Fruit fly (Drosophila melanogaster) Kc167 (cell line): Measurements from ENCODE around the gene CG13243.

ENCODE experiments used
- Myc ChIP-seq: fragments of >200 bp; optimal IDR thresholded peaks from 2 replicates; lab custom pipeline; 2017; ENCODE audit warnings: missing external identifiers
- Sin3A ChIP-seq: fragments of >200 bp; optimal IDR thresholded peaks from 2 replicates; lab custom pipeline; 2018; ENCODE audit warnings: missing external identifiers
- h ChIP-seq: fragments of >200 bp; optimal IDR thresholded peaks from 3 replicates; lab custom pipeline; 2018; ENCODE audit warnings: missing external identifiers
- insv ChIP-seq: fragments of >200 bp; optimal IDR thresholded peaks from 3 replicates; lab custom pipeline; 2018; ENCODE audit warnings: missing external identifiers
- psq ChIP-seq: fragments of >200 bp; optimal IDR thresholded peaks from 2 replicates; lab custom pipeline; 2017; ENCODE audit warnings: missing external identifiers
- ttk ChIP-seq: sonication (Bioruptor generic); optimal IDR thresholded peaks from 2 replicates; lab custom pipeline; 2017; ENCODE audit warnings: missing external identifiers

Gene CG13243

DNA sequence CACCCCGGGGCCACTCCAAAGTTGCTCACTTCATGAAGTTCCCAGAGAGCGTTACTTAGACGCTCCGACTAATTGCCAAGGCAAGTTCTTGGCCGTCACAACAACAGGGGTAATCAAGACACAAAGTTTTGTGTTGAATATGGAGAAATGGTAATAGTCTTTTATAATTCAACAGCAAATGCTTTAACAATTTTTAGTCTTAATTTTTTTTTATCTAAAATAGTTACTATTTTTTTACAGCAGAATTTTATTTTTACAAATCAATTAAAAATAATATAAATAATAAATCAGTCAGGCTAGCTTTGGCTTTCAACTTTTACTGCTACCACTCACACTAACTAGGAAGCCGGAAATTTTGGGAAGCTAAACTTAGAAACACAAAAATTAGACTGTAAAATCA, at the start of gene CG13243:
Gene CG13243 (plus strand): TSS at position 301 of the 400 bp plus-strand sequence.
- no peak for TF ChIP-seq Sin3A (lab: Kevin White, UChicago)
- no peak for TF ChIP-seq Myc (lab: Kevin White, UChicago)
- TF ChIP-seq h (lab: Kevin White, UChicago), result no peak
- no peak for TF ChIP-seq ttk
- TF ChIP-seq psq (lab: Kevin White, UChicago), result no peak
- TF ChIP-seq insv (lab: Kevin White, UChicago), result no peak

DNA sequence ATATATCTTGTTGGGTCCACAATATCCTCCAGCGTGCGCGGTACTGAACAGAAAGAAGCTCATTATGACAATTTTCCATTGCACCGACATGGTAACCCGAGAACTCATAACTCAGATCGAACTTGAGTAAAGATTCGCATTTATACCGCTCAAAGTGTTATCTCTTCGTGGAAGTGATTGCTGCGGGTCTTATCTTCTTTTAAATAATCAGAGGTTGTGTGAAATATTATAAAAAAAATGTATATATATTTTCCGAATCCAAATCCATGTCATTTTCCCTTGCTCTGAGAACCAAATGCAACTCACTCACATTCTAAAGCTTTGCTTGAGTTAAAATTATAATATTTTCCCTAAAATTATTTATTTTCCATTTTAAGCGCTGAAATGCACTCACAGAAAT, 40.4 kb upstream of the CG13243 start, which contains the start of gene CG42876:
Gene CG42876 (minus strand): TSS at position 101 of the 400 bp plus-strand sequence.
- TF ChIP-seq insv (lab: Kevin White, UChicago) (no peak), psq (lab: Kevin White, UChicago) (no peak), h (lab: Kevin White, UChicago) (no peak), ttk (no peak), Sin3A (lab: Kevin White, UChicago) (no peak), Myc (lab: Kevin White, UChicago) (no peak)

- TF ChIP-seq Myc (lab: Kevin White, UChicago) (no peak), psq (lab: Kevin White, UChicago) (no peak), insv (lab: Kevin White, UChicago) (no peak)
Measured at dm6 chr2L:15835558-15835957, 16.8 kb upstream of the CG13243 start, which contains the start of gene CG18518. CG18518 (minus strand) TSS chr2L:15835658.

- TF ChIP-seq insv (lab: Kevin White, UChicago) (no peak), psq (lab: Kevin White, UChicago) (no peak), h (lab: Kevin White, UChicago) (no peak), Myc (lab: Kevin White, UChicago) (no peak), Sin3A (lab: Kevin White, UChicago) (no peak), ttk (no peak)
Measured at dm6 chr2L:15846600-15846999, 5.8 kb upstream of the CG13243 start.

DNA sequence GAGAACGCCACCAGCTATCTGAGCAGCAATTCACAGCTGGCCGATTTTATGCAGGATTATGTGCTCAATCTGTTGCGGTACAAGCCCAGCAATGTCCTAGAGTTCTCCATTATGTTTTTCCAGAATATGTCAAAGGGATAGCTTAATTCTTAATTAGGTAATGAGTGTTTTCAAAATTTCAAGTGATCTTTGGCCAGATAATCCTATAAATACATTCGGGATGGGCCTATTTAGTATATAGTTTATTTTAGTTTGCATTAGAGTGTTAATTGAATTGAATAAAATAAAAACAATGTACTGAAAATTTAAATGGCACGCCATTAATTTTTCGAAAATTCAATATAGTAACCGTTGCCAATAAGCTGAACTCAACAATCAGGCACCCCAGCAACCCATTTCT, 1.4 kb downstream of the CG13243 start, which contains the start of gene Tektin-A:
Gene Tektin-A (plus strand): TSS at position 301 of the 400 bp plus-strand sequence.
- no peak for TF ChIP-seq Myc (lab: Kevin White, UChicago)
- TF ChIP-seq ttk, result no peak
- TF ChIP-seq insv (lab: Kevin White, UChicago), result no peak
- TF ChIP-seq psq (lab: Kevin White, UChicago), result no peak
- TF ChIP-seq h (lab: Kevin White, UChicago), result no peak
- no peak for TF ChIP-seq Sin3A (lab: Kevin White, UChicago)

DNA sequence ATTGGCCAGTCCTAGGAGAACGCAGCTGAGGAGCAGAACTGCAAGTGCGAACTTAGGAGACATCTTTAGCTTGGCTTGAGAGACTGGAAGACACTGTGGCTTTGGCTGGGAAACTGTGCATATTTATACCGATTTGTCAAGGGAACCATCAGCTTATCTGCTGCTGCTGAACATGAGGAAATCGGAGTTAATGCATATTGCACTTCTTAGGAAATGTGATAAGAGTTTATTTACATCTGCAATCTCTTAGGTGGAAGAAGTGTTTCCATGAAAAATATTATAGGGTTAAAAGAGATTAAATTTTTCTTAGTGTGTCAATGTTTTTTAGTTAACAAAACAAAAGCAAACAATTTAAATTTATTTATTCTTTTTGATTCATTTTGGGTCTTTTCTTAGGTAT, 13.0 kb downstream of the CG13243 start, which contains the start of gene CG42792:
Gene CG42792 (minus strand): TSS at position 101 of the 400 bp plus-strand sequence.
- no peak for TF ChIP-seq insv (lab: Kevin White, UChicago)
- TF ChIP-seq Sin3A (lab: Kevin White, UChicago), result no peak
- TF ChIP-seq psq (lab: Kevin White, UChicago), result no peak
- TF ChIP-seq h (lab: Kevin White, UChicago), result no peak
- no peak for TF ChIP-seq ttk
- no peak for TF ChIP-seq Myc (lab: Kevin White, UChicago)

dm6 chr2L:15880056-15880455, 27.7 kb downstream of the CG13243 start, which contains the start of gene CG7653:
CG7653 (minus strand) TSS chr2L:15880156.
- TF ChIP-seq h (lab: Kevin White, UChicago), result no peak
- no peak for TF ChIP-seq Sin3A (lab: Kevin White, UChicago)
- no peak for TF ChIP-seq Myc (lab: Kevin White, UChicago)
- no peak for TF ChIP-seq ttk
- TF ChIP-seq psq (lab: Kevin White, UChicago), result no peak
- TF ChIP-seq insv (lab: Kevin White, UChicago), result no peak

- no peak for TF ChIP-seq psq (lab: Kevin White, UChicago)
- no peak for TF ChIP-seq Myc (lab: Kevin White, UChicago)
- TF ChIP-seq insv (lab: Kevin White, UChicago), result no peak
- no peak for TF ChIP-seq h (lab: Kevin White, UChicago)
Measured at dm6 chr2L:15883090-15883489, 30.7 kb downstream of the CG13243 start, which contains the start of gene CG44475. CG44475 (minus strand) TSS chr2L:15883190.

DNA sequence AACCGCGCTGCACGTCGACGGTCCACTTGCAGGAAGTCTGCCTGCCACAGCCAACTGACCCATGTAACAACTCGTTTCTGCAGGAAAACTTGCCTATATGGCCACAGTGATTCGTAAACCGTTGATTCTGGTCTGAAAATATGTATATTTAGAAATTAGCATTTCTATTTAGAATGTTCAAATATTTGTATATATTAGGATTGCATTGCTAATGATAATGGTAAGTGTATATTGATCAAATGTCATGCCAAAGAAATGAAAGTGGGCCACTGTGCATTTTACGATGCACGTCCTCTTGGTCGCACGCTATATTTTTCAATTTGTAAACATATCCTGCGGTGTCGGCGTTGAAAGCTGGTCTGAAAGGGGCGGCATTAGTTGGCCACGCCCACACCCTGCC, 33.8 kb downstream of the CG13243 start:
- no peak for TF ChIP-seq Sin3A (lab: Kevin White, UChicago)
- TF ChIP-seq Myc (lab: Kevin White, UChicago), result no peak
- no peak for TF ChIP-seq insv (lab: Kevin White, UChicago)
- TF ChIP-seq ttk, result no peak
- TF ChIP-seq psq (lab: Kevin White, UChicago), result no peak
- no peak for TF ChIP-seq h (lab: Kevin White, UChicago)

dm6 chr2L:15893711-15894110, 41.3 kb downstream of the CG13243 start, which contains the start of gene Tep1:
Tep1 (minus strand) TSS chr2L:15893811.
- TF ChIP-seq ttk (no peak), Sin3A (lab: Kevin White, UChicago) (no peak), h (lab: Kevin White, UChicago) (no peak), psq (lab: Kevin White, UChicago) (no peak), Myc (lab: Kevin White, UChicago) (no peak), insv (lab: Kevin White, UChicago) (no peak)

DNA sequence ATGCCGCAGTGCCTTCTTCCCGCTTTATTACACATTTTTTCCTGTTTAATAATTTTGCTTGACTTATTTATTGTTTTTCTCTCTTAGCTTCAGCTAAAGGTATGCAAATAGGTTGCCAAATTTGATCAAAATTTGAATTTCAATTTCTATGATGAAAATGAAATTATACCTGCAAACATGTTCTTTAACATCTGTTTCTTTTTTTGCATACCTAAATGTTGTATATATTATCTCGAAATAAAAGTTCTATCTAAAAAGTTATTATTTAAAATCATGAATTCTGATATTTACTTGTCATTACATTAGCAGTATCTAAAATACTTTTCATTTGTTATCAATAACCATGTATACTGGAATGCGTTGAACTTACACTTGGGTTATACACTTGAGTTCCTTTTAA, 42.8 kb downstream of the CG13243 start, which contains the start of gene CG31735:
Gene CG31735 (plus strand): TSS at position 301 of the 400 bp plus-strand sequence.
- TF ChIP-seq psq (lab: Kevin White, UChicago) (no peak), Sin3A (lab: Kevin White, UChicago) (no peak), insv (lab: Kevin White, UChicago) (no peak), h (lab: Kevin White, UChicago) (no peak), Myc (lab: Kevin White, UChicago) (no peak), ttk (no peak)

dm6 chr2L:15900424-15900823, 48.0 kb downstream of the CG13243 start, which contains the start of gene CG31823:
CG31823 (minus strand) TSS chr2L:15900524.
- no peak for TF ChIP-seq insv (lab: Kevin White, UChicago)
- no peak for TF ChIP-seq h (lab: Kevin White, UChicago)
